Fruit fly (Drosophila melanogaster) whole organism, embryonic: ENCODE data around the gene Mgat3.

Experiments
- C15 ChIP-seq: fragments of 200-800 bp; sonication (Bioruptor generic); IDR thresholded peaks from 3 replicates; pipeline ENCODE4 v1.3.6; 2022; ENCODE audit warnings: missing biosample characterization, missing genetic modification characterization
- CG10654 ChIP-seq: fragments of 200-800 bp; sonication (Bioruptor generic); optimal IDR thresholded peaks from 2 replicates; lab custom pipeline; 2016; ENCODE audit warnings: missing biosample characterization, missing genetic modification characterization
- CG10979 ChIP-seq: fragments of 200-800 bp; sonication (Bioruptor generic); optimal IDR thresholded peaks from 2 replicates; lab custom pipeline; 2018; ENCODE audit warnings: missing biosample characterization, mild to moderate bottlenecking, missing genetic modification characterization, moderate library complexity
- CG12769 ChIP-seq: fragments of 200-800 bp; sonication (Bioruptor generic); optimal IDR thresholded peaks from 2 replicates; lab custom pipeline; 2019; ENCODE audit warnings: missing biosample characterization, mild to moderate bottlenecking, missing genetic modification characterization, moderate library complexity
- CG14965 ChIP-seq: fragments of 200-800 bp; sonication (Bioruptor generic); optimal IDR thresholded peaks from 2 replicates; lab custom pipeline; 2016; ENCODE audit warnings: missing biosample characterization, missing genetic modification characterization, borderline replicate concordance
- CG15073 ChIP-seq: fragments of 200-800 bp; sonication (Bioruptor generic); optimal IDR thresholded peaks from 2 replicates; lab custom pipeline; 2016; ENCODE audit warnings: missing biosample characterization, missing genetic modification characterization
- CG18764 ChIP-seq: fragments of 200-800 bp; sonication (Bioruptor generic); optimal IDR thresholded peaks from 3 replicates; lab custom pipeline; 2016; ENCODE audit warnings: missing biosample characterization, missing genetic modification characterization
- CG2199 ChIP-seq: fragments of 200-800 bp; sonication (Bioruptor generic); IDR thresholded peaks from 3 replicates; pipeline ENCODE4 v1.3.6; 2022; ENCODE audit warnings: missing biosample characterization, missing genetic modification characterization
- CG3163 ChIP-seq: fragments of 200-800 bp; sonication (Bioruptor generic); optimal IDR thresholded peaks from 3 replicates; lab custom pipeline; 2016; ENCODE audit warnings: missing biosample characterization, missing genetic modification characterization
- CG32767 ChIP-seq: fragments of 200-800 bp; sonication (Bioruptor generic); IDR thresholded peaks from 2 replicates; pipeline ENCODE4 v1.3.6; 2022; ENCODE audit warnings: missing biosample characterization, missing genetic modification characterization
- CG33213 ChIP-seq: fragments of 200-800 bp; sonication (Bioruptor generic); optimal IDR thresholded peaks from 3 replicates; lab custom pipeline; 2016; ENCODE audit warnings: missing biosample characterization, missing genetic modification characterization
- CG34422 ChIP-seq: fragments of 200-800 bp; sonication (Bioruptor generic); IDR thresholded peaks from 3 replicates; pipeline ENCODE4 v1.3.6; 2022; ENCODE audit warnings: missing biosample characterization, missing genetic modification characterization
- CG43689 ChIP-seq: fragments of 200-800 bp; sonication (Bioruptor generic); IDR thresholded peaks from 2 replicates; pipeline ENCODE4 v1.3.6; 2022; ENCODE audit warnings: missing biosample characterization, missing genetic modification characterization
- CG5953 ChIP-seq: fragments of 200-800 bp; sonication (Bioruptor generic); IDR thresholded peaks from 2 replicates; pipeline ENCODE4 v1.3.6; 2022; ENCODE audit warnings: missing biosample characterization, missing genetic modification characterization
- CG6813 ChIP-seq: fragments of 200-800 bp; sonication (Bioruptor generic); optimal IDR thresholded peaks from 2 replicates; lab custom pipeline; 2017; ENCODE audit warnings: missing biosample characterization, missing genetic modification characterization, mild to moderate bottlenecking, moderate library complexity, missing genetic modification reagents
- CG7372 ChIP-seq: fragments of 200-800 bp; sonication (Bioruptor generic); IDR thresholded peaks from 2 replicates; pipeline ENCODE4 v1.3.6; 2022; ENCODE audit warnings: missing biosample characterization, missing genetic modification characterization
- CG8478 ChIP-seq: fragments of >200 bp; optimal IDR thresholded peaks from 2 replicates; lab custom pipeline; 2018
- CG9215 ChIP-seq: fragments of 200-800 bp; sonication (Bioruptor generic); IDR thresholded peaks from 2 replicates; pipeline ENCODE4 v1.3.6; 2022; ENCODE audit warnings: missing biosample characterization, missing genetic modification characterization
- D ChIP-seq, 2 experiments: fragments of 200-800 bp in 1 of 2; fragments of >200 bp in 1 of 2; sonication (Bioruptor generic) in 1 of 2; optimal IDR thresholded peaks; 2 replicates in 1 of 2; 3 replicates in 1 of 2; lab custom pipeline; 2017; ENCODE audit warnings: mild to moderate bottlenecking in 1 of 2, missing biosample characterization in 1 of 2, missing genetic modification characterization in 1 of 2, missing genetic modification reagents in 1 of 2
- D19A ChIP-seq: fragments of 200-800 bp; optimal IDR thresholded peaks from 3 replicates; lab custom pipeline; 2019; ENCODE audit warnings: missing biosample characterization, mild to moderate bottlenecking, missing genetic modification characterization, moderate library complexity
- Elba2 ChIP-seq: fragments of 200-800 bp; sonication (Bioruptor generic); optimal IDR thresholded peaks from 3 replicates; lab custom pipeline; 2016; ENCODE audit warnings: missing biosample characterization, missing genetic modification characterization
- Fer1 ChIP-seq: fragments of 200-800 bp; sonication (Bioruptor generic); optimal IDR thresholded peaks from 2 replicates; lab custom pipeline; 2017; ENCODE audit warnings: missing biosample characterization, mild to moderate bottlenecking, missing genetic modification characterization
- GATAe ChIP-seq: fragments of 200-800 bp; sonication (Bioruptor generic); conservative IDR thresholded peaks from 2 replicates; pipeline ENCODE4 v1.3.6; 2022; ENCODE audit warnings: missing biosample characterization, missing genetic modification characterization
- HLH3B ChIP-seq: fragments of 200-800 bp; sonication (Bioruptor generic); IDR thresholded peaks from 2 replicates; pipeline ENCODE4 v1.3.6; 2022; ENCODE audit warnings: missing biosample characterization, missing genetic modification characterization
- Pdp1 ChIP-seq, 2 experiments: fragments of 200-800 bp; sonication (Bioruptor generic); optimal IDR thresholded peaks; 3 replicates each; lab custom pipeline; 2016; ENCODE audit warnings: missing biosample characterization in 2 of 2, missing genetic modification characterization in 2 of 2, mild to moderate bottlenecking in 1 of 2, moderate library complexity in 1 of 2
- Rfx ChIP-seq: fragments of 200-800 bp; sonication (Bioruptor generic); IDR thresholded peaks from 2 replicates; pipeline ENCODE4 v1.3.6; 2022; ENCODE audit warnings: missing biosample characterization, missing genetic modification characterization
- Sry-β ChIP-seq: fragments of 200-800 bp; sonication (Bioruptor generic); optimal IDR thresholded peaks from 2 replicates; lab custom pipeline; 2018; ENCODE audit warnings: missing biosample characterization, mild to moderate bottlenecking, missing genetic modification characterization, moderate library complexity
- Stat92E ChIP-seq, 3 experiments: fragments of >200 bp in 2 of 3; fragments of 200-800 bp in 1 of 3; sonication (Bioruptor generic) in 1 of 3; optimal IDR thresholded peaks; 2 replicates each; lab custom pipeline; 2017 to 2019; ENCODE audit warnings: missing biosample characterization in 3 of 3, missing genetic modification characterization in 3 of 3, mild to moderate bottlenecking in 1 of 3, moderate library complexity in 1 of 3
- al ChIP-seq: fragments of 200-800 bp; sonication (Bioruptor generic); IDR thresholded peaks from 2 replicates; pipeline ENCODE4 v1.3.6; 2022; ENCODE audit warnings: missing biosample characterization, missing genetic modification characterization
- az2 ChIP-seq: fragments of 200-800 bp; sonication (Bioruptor generic); optimal IDR thresholded peaks from 3 replicates; lab custom pipeline; 2016; ENCODE audit warnings: missing biosample characterization, missing genetic modification characterization
- cas ChIP-seq: fragments of 200-800 bp; sonication (Bioruptor generic); IDR thresholded peaks from 2 replicates; pipeline ENCODE4 v1.3.6; 2022; ENCODE audit warnings: missing biosample characterization, missing genetic modification characterization
- cg ChIP-seq: fragments of 200-800 bp; sonication (Bioruptor generic); optimal IDR thresholded peaks from 3 replicates; lab custom pipeline; 2019; ENCODE audit warnings: missing biosample characterization, mild to moderate bottlenecking, missing genetic modification characterization, moderate library complexity
- ci ChIP-seq: fragments of 200-800 bp; sonication (Bioruptor generic); IDR thresholded peaks from 3 replicates; pipeline ENCODE4 v1.3.6; 2022; ENCODE audit warnings: missing biosample characterization, missing genetic modification characterization
- dmrt11E ChIP-seq: fragments of 200-800 bp; sonication (Bioruptor generic); optimal IDR thresholded peaks from 3 replicates; lab custom pipeline; 2018; ENCODE audit warnings: missing biosample characterization, mild to moderate bottlenecking, missing genetic modification characterization, moderate library complexity
- eve ChIP-seq, 2 experiments: fragments of >200 bp; optimal IDR thresholded peaks; 2 replicates each; lab custom pipeline; 2017; ENCODE audit warnings: missing biosample characterization in 2 of 2, missing genetic modification characterization in 2 of 2
- ewg ChIP-seq: fragments of 200-800 bp; sonication (Bioruptor generic); optimal IDR thresholded peaks from 3 replicates; lab custom pipeline; 2017; ENCODE audit warnings: mild to moderate bottlenecking, missing biosample characterization, missing genetic modification reagents, missing genetic modification characterization
- grau ChIP-seq: fragments of 200-800 bp; optimal IDR thresholded peaks from 3 replicates; lab custom pipeline; 2019; ENCODE audit warnings: missing biosample characterization, mild to moderate bottlenecking, missing genetic modification characterization, moderate library complexity
- insv ChIP-seq, 2 experiments: fragments of 200-800 bp; sonication (Bioruptor generic); optimal IDR thresholded peaks; 3 replicates each; lab custom pipeline; 2016 to 2018; ENCODE audit warnings: missing biosample characterization in 2 of 2, missing genetic modification characterization in 2 of 2
- inv ChIP-seq: fragments of 200-800 bp; sonication (Bioruptor generic); IDR thresholded peaks from 2 replicates; pipeline ENCODE4 v1.3.6; 2022; ENCODE audit warnings: missing biosample characterization, missing genetic modification characterization; ENCODE audit not compliant: partially characterized antibody
- jumu ChIP-seq: fragments of 200-800 bp; sonication (Bioruptor generic); optimal IDR thresholded peaks from 3 replicates; lab custom pipeline; 2016; ENCODE audit warnings: missing biosample characterization, missing genetic modification characterization
- kay ChIP-seq: fragments of 200-800 bp; sonication (Bioruptor generic); optimal IDR thresholded peaks from 2 replicates; lab custom pipeline; 2016; ENCODE audit warnings: missing biosample characterization, missing genetic modification characterization
- oc ChIP-seq: fragments of 200-800 bp; sonication (Bioruptor generic); optimal IDR thresholded peaks from 2 replicates; lab custom pipeline; 2018; ENCODE audit warnings: missing biosample characterization, mild to moderate bottlenecking, missing genetic modification characterization, moderate library complexity
- trem ChIP-seq: fragments of 200-800 bp; optimal IDR thresholded peaks from 3 replicates; lab custom pipeline; 2019; ENCODE audit warnings: missing biosample characterization, mild to moderate bottlenecking, missing genetic modification characterization, moderate library complexity
- vvl ChIP-seq: fragments of 200-800 bp; sonication (Bioruptor generic); IDR thresholded peaks from 2 replicates; pipeline ENCODE4 v1.3.6; 2022; ENCODE audit warnings: missing biosample characterization, missing genetic modification characterization
- z ChIP-seq: fragments of 200-800 bp; sonication (Bioruptor generic); IDR thresholded peaks from 3 replicates; pipeline ENCODE4 v1.3.6; 2022; ENCODE audit warnings: missing biosample characterization, missing genetic modification characterization
- zen ChIP-seq: fragments of 200-800 bp; sonication (Bioruptor generic); optimal IDR thresholded peaks from 3 replicates; lab custom pipeline; 2018; ENCODE audit warnings: missing biosample characterization, mild to moderate bottlenecking, missing genetic modification characterization, moderate library complexity

Mgat3 gene

DNA sequence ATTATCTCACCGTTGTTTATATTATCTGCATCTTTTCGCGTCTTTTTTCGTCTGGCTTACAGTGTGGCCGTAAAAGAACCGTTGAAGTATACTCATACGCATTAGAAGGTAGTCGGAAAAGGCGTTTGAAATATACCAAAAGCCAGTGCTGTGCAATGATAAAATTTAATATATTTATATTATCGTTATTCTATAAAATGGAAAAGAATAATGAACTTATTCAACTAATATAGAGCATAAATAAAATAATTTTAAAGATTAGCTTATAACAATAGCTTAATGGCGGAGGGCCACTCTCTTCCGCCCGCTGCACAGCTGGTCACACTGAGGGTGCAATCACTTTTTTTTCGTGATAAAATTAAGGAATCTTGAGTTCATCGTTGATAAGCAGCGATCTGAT lies 9.5 kb upstream of the Mgat3 start, which contains the start of the genes CG16974 and Edem2 (continued):
- peak; percentile 49 for TF ChIP-seq kay (GFP tag; lab: Kevin White, UChicago)
- peak; percentile 42; the same call in 1 of the 2 replicates for TF ChIP-seq CG5953 (GFP tag; lab: Robert Waterston, UW)
- TF ChIP-seq CG10654 (GFP tag; lab: Kevin White, UChicago): peak; percentile 73
- no peak for TF ChIP-seq cas (GFP tag; lab: Robert Waterston, UW)
- TF ChIP-seq C15 (GFP tag; lab: Robert Waterston, UW): no peak
- TF ChIP-seq CG9215: peak; percentile 70
- TF ChIP-seq vvl (GFP tag; lab: Robert Waterston, UW): peak; percentile 86
- peak; percentile 67 for TF ChIP-seq Fer1 (GFP tag; lab: Kevin White, UChicago)
- TF ChIP-seq CG6813 (GFP tag; lab: Kevin White, UChicago): no peak
- no peak for TF ChIP-seq CG43689 (GFP tag; lab: Robert Waterston, UW)
- peak; percentile 74 for TF ChIP-seq CG18764 (GFP tag; lab: Kevin White, UChicago)
- peak; percentile 79 for TF ChIP-seq az2 (GFP tag; lab: Kevin White, UChicago)
- no peak for TF ChIP-seq CG12769 (tag; lab: Kevin White, UChicago)
- TF ChIP-seq trem (tag; lab: Kevin White, UChicago): peak; percentile 87
- TF ChIP-seq inv: no peak
- TF ChIP-seq Stat92E (GFP tag; optimal IDR thresholded peaks at IDR 0.05; lab: Kevin White, UChicago): no peak
- TF ChIP-seq insv (GFP tag; optimal IDR thresholded peaks at IDR 0.05; lab: Kevin White, UChicago): peak in 1 of 2 experiments; percentile 55
- TF ChIP-seq D19A (tag; lab: Kevin White, UChicago): no peak
- peak; percentile 3 for TF ChIP-seq jumu (GFP tag; lab: Kevin White, UChicago)
- TF ChIP-seq dmrt11E (tag; lab: Kevin White, UChicago): peak; percentile 70
- TF ChIP-seq oc: no peak
- TF ChIP-seq ci: peak; percentile 80
- TF ChIP-seq CG33213 (GFP tag; lab: Kevin White, UChicago): no peak
- no peak for TF ChIP-seq CG15073 (GFP tag; lab: Kevin White, UChicago)
- TF ChIP-seq grau (tag; lab: Kevin White, UChicago): peak; percentile 73

DNA sequence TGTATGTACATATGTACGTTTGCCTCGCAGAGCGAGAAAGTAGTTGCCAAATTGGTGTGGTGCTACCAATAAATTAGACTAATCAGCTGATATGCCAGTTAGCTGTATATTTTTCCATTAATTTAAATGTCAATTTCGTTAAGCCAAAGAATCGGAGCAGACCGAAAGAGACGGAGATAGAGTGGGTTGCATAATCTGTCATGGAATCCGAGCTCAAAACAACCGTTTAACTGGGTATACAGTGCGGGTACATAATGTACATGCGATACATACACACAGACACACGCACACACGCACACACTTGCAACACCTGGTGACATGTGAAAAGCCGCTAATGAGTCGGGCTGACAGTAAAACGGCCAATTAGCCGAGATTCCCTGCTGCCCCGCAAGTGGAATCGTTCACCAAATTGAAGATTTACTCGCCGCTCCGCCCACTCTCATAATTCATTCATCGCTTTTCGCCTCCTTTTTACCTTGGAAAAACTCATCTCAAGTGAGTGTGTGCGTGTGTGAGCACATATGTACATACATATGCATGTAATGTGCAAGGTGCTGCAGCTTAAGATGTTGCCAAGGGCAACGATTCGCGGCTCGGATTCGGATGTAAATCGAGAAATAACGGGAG lies 8.8 kb upstream of the Mgat3 start:
- TF ChIP-seq CG7372 (GFP tag; lab: Robert Waterston, UW): 0 out of 2 replicates have a peak, but pooled peaks have one; percentile 15
- TF ChIP-seq Sry-β (GFP tag; lab: Kevin White, UChicago): no peak
- peak; percentile 37 for TF ChIP-seq D (optimal IDR thresholded peaks at IDR 0.05; lab: Kevin White, UChicago)
- TF ChIP-seq D (GFP tag; optimal IDR thresholded peaks at IDR 0.05; lab: Kevin White, UChicago): no peak
- peak; percentile 29; the same call in 1 of the 2 replicates for TF ChIP-seq vvl (GFP tag; lab: Robert Waterston, UW)
- TF ChIP-seq Rfx (GFP tag; lab: Robert Waterston, UW): 0 out of 2 replicates have a peak, but pooled peaks have one; percentile 18
- no peak for TF ChIP-seq HLH3B (GFP tag; lab: Robert Waterston, UW)
- peak in 1 of 2 experiments; percentile 96 for TF ChIP-seq Pdp1 (GFP tag; optimal IDR thresholded peaks at IDR 0.05; lab: Kevin White, UChicago)
- TF ChIP-seq CG34422: 0 out of 3 replicates have a peak, but pooled peaks have one; percentile 45
- TF ChIP-seq ewg (GFP tag; lab: Kevin White, UChicago): no peak
- no peak for TF ChIP-seq GATAe (GFP tag; lab: Robert Waterston, UW)
- TF ChIP-seq cg: peak; percentile 90
- no peak for TF ChIP-seq CG3163 (GFP tag; lab: Kevin White, UChicago)
- TF ChIP-seq CG8478 (lab: Kevin White, UChicago): peak; percentile 79
- peak; percentile 42 for TF ChIP-seq zen
- no peak for TF ChIP-seq CG14965
- peak; percentile 15 for TF ChIP-seq Elba2
- no peak for TF ChIP-seq CG2199 (GFP tag; lab: Robert Waterston, UW)
- TF ChIP-seq CG10979 (tag; lab: Kevin White, UChicago): no peak
- no peak for TF ChIP-seq eve (GFP tag; optimal IDR thresholded peaks at IDR 0.05; lab: Kevin White, UChicago)
- peak; percentile 34; the same call in 1 of the 2 replicates for TF ChIP-seq CG32767
- TF ChIP-seq z: no peak
- no peak for TF ChIP-seq al (GFP tag; lab: Robert Waterston, UW)
- TF ChIP-seq, all 482 proteins: peak for 11
